Worm (Caenorhabditis elegans) whole organism, L4 larva: ENCODE data around the gene B0546.3.

Experiments
- dve-1 ChIP-seq: sonication (generic microtip); optimal IDR thresholded peaks from 2 replicates; lab custom pipeline; 2017; ENCODE audit warnings: antibody characterized with exemption, mild to moderate bottlenecking, missing genetic modification characterization, missing compliant biosample characterization; ENCODE audit not compliant: insufficient read depth
- nhr-111 ChIP-seq: fragments of 200-800 bp; sonication (Bioruptor generic); optimal IDR thresholded peaks from 2 replicates; lab custom pipeline; 2018; ENCODE audit warnings: mild to moderate bottlenecking, missing genetic modification characterization, missing compliant biosample characterization

DNA sequence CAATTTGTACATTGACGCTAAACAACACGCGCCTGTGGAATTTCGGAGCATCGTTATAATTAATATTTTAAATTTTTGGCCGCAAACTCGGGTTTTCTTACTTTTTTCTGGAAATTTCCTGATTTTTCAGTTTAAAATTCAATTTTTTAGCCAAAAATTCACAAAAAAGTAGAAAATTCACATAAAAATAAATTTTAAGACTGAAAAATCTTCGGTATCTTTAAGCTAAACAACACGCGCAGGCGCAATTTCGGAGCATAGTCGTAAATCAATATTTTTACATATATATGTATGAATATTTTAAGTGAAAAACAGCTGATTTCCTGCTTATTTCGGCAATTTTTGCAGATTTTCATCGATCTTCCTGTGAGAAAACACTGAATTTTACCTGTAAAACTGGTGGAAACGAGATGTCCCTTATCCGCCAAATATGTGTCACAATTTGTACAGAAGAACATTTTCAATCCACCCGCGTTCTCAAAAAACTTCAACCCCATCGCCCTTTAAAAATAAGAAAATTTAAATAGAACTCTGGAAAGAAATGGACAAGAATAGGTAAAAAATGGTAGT is at the start of gene B0546.3:
- TF ChIP-seq dve-1 (tag; lab: Kevin White, UChicago) (peak; percentile 27), nhr-111 (GFP tag; lab: Kevin White, UChicago) (no peak)
